Fruit fly (Drosophila melanogaster): ENCODE measurements around the gene CG2076.
A peak's percentile ranks its signal among the peaks of the same experiment; 100 is the strongest.

The CG2076 gene

DNA sequence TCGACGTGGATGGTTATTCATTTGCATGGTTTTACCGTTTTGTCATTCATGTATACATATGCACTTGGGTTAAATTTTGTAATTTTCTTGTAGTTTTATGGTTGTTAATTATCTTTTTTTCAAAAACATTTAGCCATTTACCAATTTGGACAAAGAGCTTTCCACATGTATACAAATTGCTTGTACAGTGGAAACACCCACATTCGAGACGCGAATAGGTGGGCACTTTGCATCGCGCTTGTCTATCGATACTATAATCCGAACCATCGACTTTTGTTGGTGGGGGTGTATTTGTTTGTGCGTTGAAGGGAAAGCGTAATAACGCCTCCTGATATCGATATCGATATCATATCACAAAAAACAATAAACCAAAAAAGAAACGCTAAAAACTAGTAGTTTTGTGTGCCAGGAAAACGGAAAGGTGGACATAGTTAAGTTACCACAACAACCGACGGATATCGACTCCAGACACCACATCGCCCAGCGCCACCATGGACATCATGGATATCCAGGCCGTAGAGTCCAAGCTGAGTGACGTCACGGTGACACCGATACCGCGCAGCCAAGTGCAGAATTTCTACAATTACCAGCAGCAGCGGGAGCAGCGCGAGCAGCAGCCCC, 47.7 kb downstream of the CG2076 start, which contains the start of gene CDK2AP1:
CDK2AP1 (plus strand) TSS at position 294 of the 621 bp plus-strand sequence.
- no peak for TF ChIP-seq CG10348 (GFP tag; IDR thresholded peaks at IDR 0.05)
- peak; percentile 1 for TF ChIP-seq CG17806 (tag; optimal IDR thresholded peaks at IDR 0.05)
- peak; percentile 37; the same call in 1 of the 3 replicates for TF ChIP-seq CG4496 (GFP tag; IDR thresholded peaks at IDR 0.05)
- 0 out of 2 replicates have a peak, but pooled peaks have one; percentile 15 for TF ChIP-seq CG32121 (GFP tag; IDR thresholded peaks at IDR 0.05)
- TF ChIP-seq CG8301 (tag; optimal IDR thresholded peaks at IDR 0.05), result no peak
- TF ChIP-seq rn (GFP tag; IDR thresholded peaks at IDR 0.05), result no peak
- TF ChIP-seq fd96Ca (GFP tag; IDR thresholded peaks at IDR 0.05), result 0 out of 3 replicates have a peak, but pooled peaks have one; percentile 25
- peak; percentile 0 for TF ChIP-seq CG8159 (tag; optimal IDR thresholded peaks at IDR 0.05)

DNA sequence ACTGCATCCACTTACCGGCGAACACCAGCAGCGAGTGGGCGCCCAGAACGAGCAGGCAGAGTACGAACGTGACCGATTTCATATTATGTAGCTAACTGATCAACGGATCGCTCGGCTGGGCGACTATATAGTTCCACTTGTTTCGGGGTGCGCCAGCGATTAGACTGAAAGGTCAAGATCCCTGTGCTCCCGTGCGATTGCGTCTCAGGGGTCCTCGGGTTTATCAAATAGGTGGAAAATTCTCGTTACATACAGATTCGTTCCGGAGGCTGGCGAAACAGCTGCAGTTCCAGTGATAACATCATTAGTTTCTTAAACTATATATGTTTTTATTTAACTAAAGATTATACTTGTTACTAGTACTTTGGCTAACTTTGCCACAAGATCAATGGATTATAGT, 50.2 kb downstream of the CG2076 start, which contains the start of gene ssp7:
ssp7 (minus strand) TSS at position 101 of the 400 bp plus-strand sequence.
- TF ChIP-seq CG13204 (GFP tag; optimal IDR thresholded peaks at IDR 0.05), result no peak
